Fruit fly (Drosophila melanogaster): ENCODE measurements around the gene VhaM9.7-d.

DNA sequence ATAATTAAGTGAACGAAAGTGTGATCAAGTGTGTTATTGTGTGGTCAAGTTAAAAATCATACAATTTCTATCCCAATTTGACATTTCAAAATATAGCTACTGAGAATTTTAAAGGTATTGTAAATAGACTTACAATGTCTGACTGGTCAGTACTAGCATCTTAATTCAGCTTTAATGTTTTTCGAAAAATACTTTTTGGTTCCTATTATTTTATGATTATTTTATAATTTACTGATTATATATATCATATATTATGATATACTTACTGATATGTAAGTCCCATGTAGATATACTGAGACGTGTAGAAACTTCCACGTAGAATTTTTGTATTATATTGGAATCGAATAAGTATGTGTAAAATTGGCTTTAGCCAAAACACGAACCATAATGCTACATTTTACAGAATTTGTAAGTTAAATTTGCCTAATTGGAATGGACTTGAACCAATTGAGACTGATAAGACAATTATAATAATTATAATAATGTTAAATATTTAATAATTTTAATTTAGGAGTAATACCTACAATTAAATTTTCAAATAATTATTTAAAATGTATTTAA is 2.8 kb downstream of the VhaM9.7-d start, which contains the start of gene Actn3:
- TF ChIP-seq CG31627 (GFP tag; optimal IDR thresholded peaks at IDR 0.05), result no peak
- no peak for TF ChIP-seq Sox102F (GFP tag; optimal IDR thresholded peaks at IDR 0.05)
- TF ChIP-seq CG9139 (GFP tag; optimal IDR thresholded peaks at IDR 0.05), result no peak
- no peak for TF ChIP-seq Hr4 (GFP tag; optimal IDR thresholded peaks at IDR 0.05)
- no peak for TF ChIP-seq Eip75B (GFP tag; optimal IDR thresholded peaks at IDR 0.05)
- TF ChIP-seq cyc (GFP tag; optimal IDR thresholded peaks at IDR 0.05), result no peak
- TF ChIP-seq CG11902 (GFP tag; optimal IDR thresholded peaks at IDR 0.05), result no peak
- TF ChIP-seq Lpt (GFP tag; optimal IDR thresholded peaks at IDR 0.05), result no peak
- TF ChIP-seq CG6792 (GFP tag; optimal IDR thresholded peaks at IDR 0.05), result no peak
- no peak for TF ChIP-seq CG16779 (tag; optimal IDR thresholded peaks at IDR 0.05)
- no peak for TF ChIP-seq spab (GFP tag; optimal IDR thresholded peaks at IDR 0.05)
